Fruit fly (Drosophila melanogaster) whole organism, adult: ENCODE results near the gene CG12994.

ENCODE experiments used
- CG11617 ChIP-seq: fragments of 200-800 bp; sonication (Bioruptor generic); optimal IDR thresholded peaks from 2 replicates; lab custom pipeline; 2017; ENCODE audit warnings: mild to moderate bottlenecking, missing biosample characterization, missing genetic modification reagents, missing genetic modification characterization
- CG7045 ChIP-seq: fragments of 200-800 bp; sonication (Bioruptor generic); optimal IDR thresholded peaks from 2 replicates; lab custom pipeline; 2017; ENCODE audit warnings: missing biosample characterization, mild to moderate bottlenecking, missing genetic modification characterization
- CG7101 ChIP-seq: fragments of 200-800 bp; sonication (Bioruptor generic); optimal IDR thresholded peaks from 2 replicates; lab custom pipeline; 2018; ENCODE audit warnings: missing biosample characterization, mild to moderate bottlenecking, missing genetic modification characterization, moderate library complexity
- Clk ChIP-seq: fragments of 200-800 bp; sonication (Bioruptor generic); optimal IDR thresholded peaks from 2 replicates; lab custom pipeline; 2017; ENCODE audit warnings: missing biosample characterization, missing genetic modification characterization
- ovo ChIP-seq: fragments of 200-800 bp; sonication (Bioruptor generic); optimal IDR thresholded peaks from 2 replicates; lab custom pipeline; 2016; ENCODE audit warnings: missing biosample characterization, missing genetic modification characterization

DNA sequence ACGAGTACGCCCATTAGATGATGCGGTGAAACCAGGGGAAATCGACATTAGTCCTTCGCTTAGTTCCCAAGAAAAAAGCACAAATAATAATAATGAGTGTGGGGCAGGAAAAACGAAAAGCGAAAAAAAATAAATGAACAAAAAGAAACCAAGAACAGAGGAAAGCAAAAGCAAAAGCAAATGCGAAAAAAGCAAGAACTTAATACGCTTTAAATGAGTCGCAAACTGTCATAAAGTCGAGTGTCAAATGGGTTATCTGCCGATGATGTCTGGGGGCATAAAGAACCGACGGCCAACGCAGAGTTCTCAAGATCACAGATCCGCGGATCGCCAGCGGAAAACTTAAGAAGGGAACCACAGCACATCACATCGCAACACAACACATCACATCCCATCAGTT lies 44.6 kb upstream of the CG12994 start:
- TF ChIP-seq Clk (GFP tag; lab: Kevin White, UChicago) (no peak), ovo (GFP tag; lab: Kevin White, UChicago) (no peak), CG7045 (no peak), CG11617 (GFP tag; lab: Kevin White, UChicago) (no peak), CG7101 (tag; lab: Kevin White, UChicago) (no peak)
